Worm (Caenorhabditis elegans) whole organism, L4 larva: Measurements from ENCODE around the gene flp-2.
A peak's percentile ranks its signal among the peaks of the same experiment; 100 is the strongest.

ENCODE experiments used
- dmd-9 ChIP-seq: fragments of 200-800 bp; sonication (Bioruptor generic); IDR thresholded peaks from 2 replicates; pipeline ENCODE4 v1.3.6; 2022; ENCODE audit warnings: missing genetic modification reagents, missing genetic modification characterization, missing compliant biosample characterization
- egl-27 ChIP-seq: sonication (generic microtip); optimal IDR thresholded peaks from 3 replicates; lab custom pipeline; 2017; ENCODE audit warnings: missing biosample characterization, missing genetic modification reagents, missing genetic modification characterization
- mes-2 ChIP-seq: sonication (generic microtip); optimal IDR thresholded peaks from 2 replicates; lab custom pipeline; 2016; ENCODE audit warnings: missing genotype, mild to moderate bottlenecking, missing genetic modification characterization, missing compliant biosample characterization; ENCODE audit not compliant: poor library complexity, severe bottlenecking
- nhr-237 ChIP-seq: sonication (generic microtip); optimal IDR thresholded peaks from 2 replicates; lab custom pipeline; 2017; ENCODE audit warnings: missing biosample characterization, missing genetic modification characterization
- nhr-77 ChIP-seq: fragments of 150-350 bp; optimal IDR thresholded peaks from 2 replicates; lab custom pipeline; 2014; ENCODE audit warnings: missing biosample characterization, missing genetic modification characterization
- sdz-12 ChIP-seq: fragments of 200-800 bp; sonication (Bioruptor generic); optimal IDR thresholded peaks from 2 replicates; lab custom pipeline; 2018; ENCODE audit warnings: mild to moderate bottlenecking, missing genetic modification characterization, missing compliant biosample characterization

DNA sequence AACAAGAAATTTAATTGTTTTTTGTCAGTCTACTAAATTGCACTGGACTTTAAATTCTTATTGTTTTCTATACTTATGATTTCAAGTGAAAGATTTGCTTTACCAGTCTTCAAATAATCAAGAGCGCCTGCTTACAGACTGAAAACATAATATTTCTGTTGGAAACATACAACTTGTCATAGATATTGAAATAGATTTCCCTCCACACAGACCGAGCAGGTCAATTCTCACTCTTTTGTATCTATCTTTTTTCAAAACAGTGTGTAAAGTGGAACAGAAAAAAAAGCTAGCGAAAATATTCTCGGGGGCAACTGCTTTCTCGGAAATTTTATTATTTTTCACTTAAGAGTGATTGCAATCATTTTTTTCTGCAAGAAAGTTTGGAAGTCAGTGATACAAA, 16.4 kb downstream of the flp-2 start:
- no peak for TF ChIP-seq egl-27 (tag; lab: Kevin White, UChicago)
- TF ChIP-seq sdz-12 (GFP tag; lab: Kevin White, UChicago), result no peak
- no peak for TF ChIP-seq nhr-77 (tag; lab: Kevin White, UChicago)
- TF ChIP-seq dmd-9 (GFP tag; lab: Robert Waterston, UW), result no peak
- TF ChIP-seq nhr-237 (tag; lab: Kevin White, UChicago), result no peak
- peak; percentile 58 for TF ChIP-seq mes-2 (tag; lab: Kevin White, UChicago)
